Worm (Caenorhabditis elegans): ENCODE results near the gene dhs-14.

The dhs-14 gene

ce11 chrV:2750006-2750405, 15.0 kb downstream of the dhs-14 start, which contains the start of gene srx-24:
Gene srx-24 (minus strand): TSS chrV:2750106.
- TF ChIP-seq aly-2 (tag; optimal IDR thresholded peaks at IDR 0.05) (no peak), nhr-6 (tag; optimal IDR thresholded peaks at IDR 0.05) (no peak), nhr-12 (tag; optimal IDR thresholded peaks at IDR 0.05) (no peak), nhr-237 (tag; optimal IDR thresholded peaks at IDR 0.05) (no peak), sem-4 (tag; optimal IDR thresholded peaks at IDR 0.05) (no peak), elt-1 (tag; optimal IDR thresholded peaks at IDR 0.05) (no peak), nhr-25 (tag; optimal IDR thresholded peaks at IDR 0.05) (no peak), nhr-11 (tag; optimal IDR thresholded peaks at IDR 0.05) (no peak), zag-1 (tag; optimal IDR thresholded peaks at IDR 0.05) (no peak), blmp-1 (tag; optimal IDR thresholded peaks at IDR 0.05; ENCODE audit: insufficient read depth) (no peak), sma-9 (GFP tag; optimal IDR thresholded peaks at IDR 0.05) (no peak), sma-9 (tag; optimal IDR thresholded peaks at IDR 0.05) (no peak), ztf-1 (GFP tag; conservative IDR thresholded peaks at IDR 0.05) (no peak)

ce11 chrV:2746404-2746803, 18.6 kb downstream of the dhs-14 start:
- TF ChIP-seq sma-3 (GFP tag; optimal IDR thresholded peaks at IDR 0.05) (no peak), snpc-4 (tag; optimal IDR thresholded peaks at IDR 0.05) (no peak), ztf-11 (tag; optimal IDR thresholded peaks at IDR 0.05) (no peak), egl-27 (tag; optimal IDR thresholded peaks at IDR 0.05) (no peak), sma-9 (GFP tag; optimal IDR thresholded peaks at IDR 0.05) (no peak), sma-9 (tag; optimal IDR thresholded peaks at IDR 0.05) (no peak), nhr-10 (tag; optimal IDR thresholded peaks at IDR 0.05) (no peak), elt-3 (tag; optimal IDR thresholded peaks at IDR 0.05) (no peak), mdl-1 (tag; optimal IDR thresholded peaks at IDR 0.05) (no peak)

ce11 chrV:2742298-2742697, 22.7 kb downstream of the dhs-14 start, which contains the start of gene srg-62:
Gene srg-62 (minus strand): TSS chrV:2742398.
- TF ChIP-seq skn-1 (tag; optimal IDR thresholded peaks at IDR 0.05) (no peak), sma-3 (GFP tag; optimal IDR thresholded peaks at IDR 0.05) (no peak), sma-9 (GFP tag; optimal IDR thresholded peaks at IDR 0.05) (no peak), sma-9 (tag; optimal IDR thresholded peaks at IDR 0.05) (no peak), unc-55 (GFP tag; optimal IDR thresholded peaks at IDR 0.05) (no peak), ztf-4 (tag; optimal IDR thresholded peaks at IDR 0.05) (no peak), nhr-25 (tag; optimal IDR thresholded peaks at IDR 0.05) (no peak), alr-1 (tag; optimal IDR thresholded peaks at IDR 0.05) (no peak), nhr-11 (tag; optimal IDR thresholded peaks at IDR 0.05) (no peak), mab-5 (tag; optimal IDR thresholded peaks at IDR 0.05) (no peak), nhr-21 (tag; optimal IDR thresholded peaks at IDR 0.05) (no peak)

ce11 chrV:2740228-2740627, 24.8 kb downstream of the dhs-14 start, which contains the start of gene srg-61:
Gene srg-61 (minus strand): TSS chrV:2740328.
- no peak for TF ChIP-seq unc-62 (GFP tag; optimal IDR thresholded peaks at IDR 0.05)
- TF ChIP-seq nhr-23 (tag; optimal IDR thresholded peaks at IDR 0.05): no peak
- no peak for TF ChIP-seq fos-1 (tag; optimal IDR thresholded peaks at IDR 0.05)
- TF ChIP-seq mbf-1 (tag; optimal IDR thresholded peaks at IDR 0.05): no peak
- TF ChIP-seq zag-1 (tag; optimal IDR thresholded peaks at IDR 0.05): no peak

- TF ChIP-seq snpc-4 (tag; optimal IDR thresholded peaks at IDR 0.05) (peak; percentile 8), peb-1 (tag; optimal IDR thresholded peaks at IDR 0.05) (no peak)
Measured at ce11 chrV:2739607-2740006, 25.4 kb downstream of the dhs-14 start.

- TF ChIP-seq sma-9 (GFP tag; optimal IDR thresholded peaks at IDR 0.05) (no peak), sma-9 (tag; optimal IDR thresholded peaks at IDR 0.05) (no peak)
Measured at ce11 chrV:2738174-2738573, 26.8 kb downstream of the dhs-14 start, which contains the start of gene srg-56. Gene srg-56 (minus strand): TSS chrV:2738274.

- TF ChIP-seq gmeb-1 (tag; optimal IDR thresholded peaks at IDR 0.05) (no peak), nhr-12 (tag; optimal IDR thresholded peaks at IDR 0.05) (no peak), zag-1 (tag; optimal IDR thresholded peaks at IDR 0.05) (no peak), ZK546.5 (tag; optimal IDR thresholded peaks at IDR 0.05) (no peak), unc-39 (tag; optimal IDR thresholded peaks at IDR 0.05) (no peak), nhr-21 (tag; optimal IDR thresholded peaks at IDR 0.05) (no peak)
Measured at ce11 chrV:2734360-2734759, 30.6 kb downstream of the dhs-14 start, which contains the start of gene srg-57. Gene srg-57 (minus strand): TSS chrV:2734460.

All from whole organism, L2 larva.